Worm (Caenorhabditis elegans) whole organism, L1 larva: ENCODE data around the gene C30H6.5.

ENCODE experiments used
- alr-1 ChIP-seq: fragments of 200-800 bp; sonication (Bioruptor generic); optimal IDR thresholded peaks from 2 replicates; lab custom pipeline; 2018; ENCODE audit warnings: borderline replicate concordance, mild to moderate bottlenecking, missing genetic modification characterization, missing compliant biosample characterization
- aly-2 ChIP-seq: fragments of 150-350 bp; optimal IDR thresholded peaks from 2 replicates; lab custom pipeline; 2014; ENCODE audit warnings: missing biosample characterization, missing genetic modification characterization
- efl-1 ChIP-seq, 4 experiments: fragments of 150-350 bp; optimal IDR thresholded peaks in 3 of 4; peaks in 1 of 4; 1 replicate in 1 of 4; 2 replicates in 3 of 4; lab custom pipeline; 2014; ENCODE audit warnings: missing biosample characterization in 2 of 4, missing genetic modification characterization in 2 of 4, missing genetic modification reagents in 2 of 4
- elt-3 ChIP-seq, 6 experiments: fragments of 150-350 bp in 1 of 6; sonication (generic microtip); optimal IDR thresholded peaks; 2 replicates each; lab custom pipeline; 2017 to 2018; ENCODE audit warnings: missing biosample characterization in 6 of 6, missing genetic modification characterization in 6 of 6, inconsistent platforms in 1 of 6
- lin-13 ChIP-seq: fragments of 150-350 bp; optimal IDR thresholded peaks from 2 replicates; lab custom pipeline; 2014; ENCODE audit warnings: missing biosample characterization, missing genetic modification reagents, missing genetic modification characterization
- lsy-2 ChIP-seq, 2 experiments: fragments of 150-350 bp; optimal IDR thresholded peaks; 2 replicates each; lab custom pipeline; 2014; ENCODE audit warnings: missing biosample characterization in 2 of 2, missing genetic modification characterization in 2 of 2
- nhr-11 ChIP-seq: fragments of 150-350 bp; optimal IDR thresholded peaks from 2 replicates; lab custom pipeline; 2014; ENCODE audit warnings: missing biosample characterization, missing genetic modification characterization
- nhr-77 ChIP-seq: fragments of 150-350 bp; optimal IDR thresholded peaks from 2 replicates; lab custom pipeline; 2014; ENCODE audit warnings: missing biosample characterization, missing genetic modification characterization
- pqm-1 ChIP-seq: sonication (generic microtip); optimal IDR thresholded peaks from 3 replicates; lab custom pipeline; 2017; ENCODE audit warnings: missing biosample characterization, missing genetic modification characterization
- tlp-1 ChIP-seq: fragments of 150-350 bp; optimal IDR thresholded peaks from 2 replicates; lab custom pipeline; 2014; ENCODE audit warnings: missing biosample characterization, missing genetic modification characterization
- ztf-4 ChIP-seq: fragments of 150-350 bp; optimal IDR thresholded peaks from 2 replicates; lab custom pipeline; 2014; ENCODE audit warnings: missing biosample characterization, missing genetic modification characterization

DNA sequence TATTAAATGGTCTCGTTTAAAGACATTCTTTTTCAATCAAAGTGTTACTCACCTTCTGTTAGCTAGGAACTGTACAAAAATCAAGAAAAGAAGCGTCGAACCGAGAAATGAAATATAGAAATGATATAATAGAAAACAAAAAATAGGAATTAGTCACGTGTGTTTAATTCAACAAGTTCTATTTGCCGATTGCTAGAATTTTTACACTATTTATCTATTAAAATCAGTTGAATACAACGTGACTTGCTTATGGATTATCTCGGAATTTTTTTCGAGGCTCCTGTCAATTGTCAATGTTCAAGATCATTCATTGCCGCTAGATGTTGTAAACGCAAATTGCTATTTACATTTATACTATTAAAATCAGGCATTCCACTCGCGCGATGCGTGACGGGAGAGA is 4.3 kb upstream of the C30H6.5 start, which contains the start of gene zipt-17:
- TF ChIP-seq nhr-11 (tag; lab: Kevin White, UChicago) (no peak), lsy-2 (tag; optimal IDR thresholded peaks at IDR 0.05; lab: Kevin White, UChicago) (no peak), elt-3 (tag; optimal IDR thresholded peaks at IDR 0.05; lab: Kevin White, UChicago) (no peak), lin-13 (no peak), pqm-1 (tag; lab: Kevin White, UChicago) (no peak), alr-1 (tag; lab: Kevin White, UChicago) (no peak), ztf-4 (tag; lab: Kevin White, UChicago) (no peak), tlp-1 (tag; lab: Kevin White, UChicago) (no peak), nhr-77 (tag; lab: Kevin White, UChicago) (no peak), aly-2 (tag; lab: Kevin White, UChicago) (no peak), efl-1 (optimal IDR thresholded peaks at IDR 0.05; lab: Kevin White, UChicago) (no peak), efl-1 (GFP tag; optimal IDR thresholded peaks at IDR 0.05 in 1 of 2; lab: Kevin White, UChicago) (no peak)
